Worm (Caenorhabditis elegans): ENCODE measurements around the gene fbxa-163.
"Not testable (repeated sequence)": the region's sequence is repeated elsewhere in the genome, so short reads cannot be mapped to it uniquely, and the experiment has no call there.

- TF ChIP-seq T22C8.4 (GFP tag; IDR thresholded peaks at IDR 0.05); tab-1 (GFP tag; IDR thresholded peaks at IDR 0.05); klf-2 (GFP tag; conservative IDR thresholded peaks at IDR 0.05): not testable (repeated sequence)
These were observed 25.9 kb upstream of the fbxa-163 start, which contains the start of gene srg-20 for ce11 chrII:1636392-1636791.

All from whole organism, midembryonic.